Fruit fly (Drosophila melanogaster): ENCODE data around the gene Cdk12.

dm6 chr3L:21479636-21480035 is 36.5 kb upstream of the Cdk12 start:
- TF ChIP-seq zen (tag; optimal IDR thresholded peaks at IDR 0.05), result no peak
- no peak for TF ChIP-seq ato (GFP tag; IDR thresholded peaks at IDR 0.05; ENCODE audit: partially characterized antibody)
- TF ChIP-seq CG8478 (optimal IDR thresholded peaks at IDR 0.05), result peak; percentile 91

Measured in whole organism, embryonic.